Worm (Caenorhabditis elegans) whole organism, L1 larva: Measurements from ENCODE around the gene glb-13.

Experiments used
- dpl-1 ChIP-seq, 3 experiments: fragments of 150-350 bp in 2 of 3; sonication (generic microtip) in 1 of 3; optimal IDR thresholded peaks; 2 replicates each; lab custom pipeline; 2014 to 2017; ENCODE audit warnings: missing biosample characterization in 3 of 3, missing genetic modification characterization in 3 of 3, missing genetic modification reagents in 3 of 3
- fkh-10 ChIP-seq: sonication (generic microtip); optimal IDR thresholded peaks from 2 replicates; lab custom pipeline; 2017; ENCODE audit warnings: missing biosample characterization, missing genetic modification reagents, missing genetic modification characterization
- lsy-2 ChIP-seq, 2 experiments: fragments of 150-350 bp; optimal IDR thresholded peaks; 2 replicates each; lab custom pipeline; 2014; ENCODE audit warnings: missing biosample characterization in 2 of 2, missing genetic modification characterization in 2 of 2
- nhr-11 ChIP-seq: fragments of 150-350 bp; optimal IDR thresholded peaks from 2 replicates; lab custom pipeline; 2014; ENCODE audit warnings: missing biosample characterization, missing genetic modification characterization
- nhr-12 ChIP-seq: sonication (generic microtip); optimal IDR thresholded peaks from 2 replicates; lab custom pipeline; 2017; ENCODE audit warnings: missing biosample characterization, missing genetic modification characterization
- nhr-237 ChIP-seq: fragments of 150-350 bp; optimal IDR thresholded peaks from 2 replicates; lab custom pipeline; 2014; ENCODE audit warnings: missing biosample characterization, missing genetic modification characterization
- nhr-77 ChIP-seq: fragments of 150-350 bp; optimal IDR thresholded peaks from 2 replicates; lab custom pipeline; 2014; ENCODE audit warnings: missing biosample characterization, missing genetic modification characterization

ce11 chrX:12335808-12336207 lies 42.4 kb downstream of the glb-13 start, which contains the start of gene srd-48:
- TF ChIP-seq nhr-237 (tag; lab: Kevin White, UChicago) (no peak), nhr-12 (tag; lab: Kevin White, UChicago) (no peak), fkh-10 (GFP tag; lab: Kevin White, UChicago) (no peak), nhr-11 (tag; lab: Kevin White, UChicago) (no peak), lsy-2 (tag; optimal IDR thresholded peaks at IDR 0.05; lab: Kevin White, UChicago) (no peak), dpl-1 (GFP tag; optimal IDR thresholded peaks at IDR 0.05; lab: Kevin White, UChicago) (no peak), nhr-77 (no peak)
